Worm (Caenorhabditis elegans) whole organism, L2 larva: ENCODE data around the gene cdh-8.

Source experiments
- elt-1 ChIP-seq: fragments of 150-350 bp; optimal IDR thresholded peaks from 2 replicates; lab custom pipeline; 2014; ENCODE audit warnings: missing biosample characterization, missing genetic modification characterization
- nhr-11 ChIP-seq: fragments of 150-350 bp; optimal IDR thresholded peaks from 2 replicates; lab custom pipeline; 2014; ENCODE audit warnings: missing biosample characterization, missing genetic modification characterization
- nhr-6 ChIP-seq: fragments of 150-350 bp; optimal IDR thresholded peaks from 2 replicates; lab custom pipeline; 2014; ENCODE audit warnings: missing biosample characterization, missing genetic modification characterization
- unc-39 ChIP-seq: fragments of 150-350 bp; optimal IDR thresholded peaks from 2 replicates; lab custom pipeline; 2014; ENCODE audit warnings: missing biosample characterization, missing genetic modification characterization
- unc-62 ChIP-seq: fragments of 150-350 bp; optimal IDR thresholded peaks from 2 replicates; lab custom pipeline; 2014; ENCODE audit warnings: missing biosample characterization, missing genetic modification reagents, missing genetic modification characterization
- zag-1 ChIP-seq: fragments of 150-350 bp; optimal IDR thresholded peaks from 2 replicates; lab custom pipeline; 2014; ENCODE audit warnings: missing biosample characterization, missing genetic modification characterization
- ztf-11 ChIP-seq: sonication (generic microtip); optimal IDR thresholded peaks from 2 replicates; lab custom pipeline; 2017; ENCODE audit warnings: missing biosample characterization, missing genetic modification characterization

DNA sequence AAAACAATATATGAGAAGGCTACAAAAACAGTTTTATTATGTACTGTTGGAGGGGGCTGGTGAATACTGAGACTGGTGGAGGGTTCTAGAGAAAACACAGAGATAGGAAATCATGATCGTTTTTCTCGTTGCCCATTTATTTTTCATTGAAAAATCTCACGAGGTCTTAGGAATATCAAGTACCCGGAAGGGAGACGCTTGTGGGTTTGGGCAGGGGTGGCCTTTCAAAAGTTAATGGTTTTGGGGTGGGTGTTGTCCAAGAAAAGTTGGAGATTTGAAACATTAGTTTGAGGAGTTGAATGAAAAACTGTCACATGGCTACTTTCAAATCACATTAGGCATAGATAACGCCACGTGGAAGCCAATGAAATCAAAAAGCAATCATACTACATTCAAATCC is 44.9 kb upstream of the cdh-8 start:
- no peak for TF ChIP-seq nhr-11 (tag; lab: Kevin White, UChicago)
- no peak for TF ChIP-seq ztf-11 (tag; lab: Kevin White, UChicago)
- no peak for TF ChIP-seq nhr-6 (tag; lab: Kevin White, UChicago)
- no peak for TF ChIP-seq zag-1 (tag; lab: Kevin White, UChicago)
- TF ChIP-seq elt-1 (tag; lab: Kevin White, UChicago) = no peak
- no peak for TF ChIP-seq unc-39 (tag; lab: Kevin White, UChicago)
- TF ChIP-seq unc-62 (GFP tag; lab: Kevin White, UChicago) = no peak
